Worm (Caenorhabditis elegans) whole organism, early embryonic: Measurements from ENCODE around the gene gck-1.

ENCODE experiments used
- B0310.2 ChIP-seq: sonication (generic microtip); optimal IDR thresholded peaks from 2 replicates; lab custom pipeline; 2016; ENCODE audit warnings: mild to moderate bottlenecking, missing genetic modification characterization, missing compliant biosample characterization
- F13C5.2 ChIP-seq: sonication (generic microtip); optimal IDR thresholded peaks from 2 replicates; lab custom pipeline; 2017; ENCODE audit warnings: mild to moderate bottlenecking, missing genetic modification characterization, inconsistent platforms, missing compliant biosample characterization
- aly-1 ChIP-seq: sonication (generic microtip); optimal IDR thresholded peaks from 2 replicates; lab custom pipeline; 2016; ENCODE audit warnings: missing genetic modification characterization, missing compliant biosample characterization
- ama-1 ChIP-seq: fragments of 150-350 bp; optimal IDR thresholded peaks from 2 replicates; lab custom pipeline; 2014
- ceh-13 ChIP-seq: fragments of 200-800 bp; sonication (Bioruptor generic); optimal IDR thresholded peaks from 2 replicates; lab custom pipeline; 2018; ENCODE audit warnings: mild to moderate bottlenecking, missing genetic modification characterization, missing compliant biosample characterization
- ceh-36 ChIP-seq: sonication (generic microtip); optimal IDR thresholded peaks from 2 replicates; lab custom pipeline; 2016; ENCODE audit warnings: missing genetic modification characterization, inconsistent platforms, missing compliant biosample characterization
- ets-7 ChIP-seq: sonication (generic microtip); optimal IDR thresholded peaks from 2 replicates; lab custom pipeline; 2016; ENCODE audit warnings: missing genotype, missing genetic modification characterization, missing compliant biosample characterization
- flt-1 ChIP-seq: fragments of 200-800 bp; sonication (Bioruptor generic); IDR thresholded peaks from 2 replicates; pipeline ENCODE4 v1.3.6; 2022; ENCODE audit warnings: missing genetic modification characterization, missing compliant biosample characterization
- hmbx-1 ChIP-seq: sonication (generic microtip); optimal IDR thresholded peaks from 2 replicates; lab custom pipeline; 2016; ENCODE audit warnings: mild to moderate bottlenecking, missing genetic modification characterization, missing compliant biosample characterization
- hmg-4 ChIP-seq: fragments of 200-800 bp; sonication (Bioruptor generic); optimal IDR thresholded peaks from 2 replicates; lab custom pipeline; 2018; ENCODE audit warnings: mild to moderate bottlenecking, missing genetic modification characterization, missing compliant biosample characterization
- hnd-1 ChIP-seq: sonication (generic microtip); optimal IDR thresholded peaks from 2 replicates; lab custom pipeline; 2016; ENCODE audit warnings: missing genetic modification characterization, missing compliant biosample characterization
- pes-1 ChIP-seq: fragments of 200-800 bp; sonication (Bioruptor generic); IDR thresholded peaks from 2 replicates; pipeline ENCODE4 v1.3.6; 2022; ENCODE audit warnings: missing genetic modification reagents, missing genetic modification characterization, missing compliant biosample characterization
- scrt-1 ChIP-seq: fragments of 200-800 bp; sonication (Bioruptor generic); IDR thresholded peaks from 2 replicates; pipeline ENCODE4 v1.3.6; 2022; ENCODE audit warnings: missing genetic modification characterization, missing compliant biosample characterization
- sea-1 ChIP-seq: fragments of 200-800 bp; sonication (Bioruptor generic); conservative IDR thresholded peaks from 2 replicates; pipeline ENCODE4 v1.3.6; 2022; ENCODE audit warnings: missing genetic modification characterization, missing compliant biosample characterization
- tbx-11 ChIP-seq: fragments of 200-800 bp; sonication (Bioruptor generic); IDR thresholded peaks from 2 replicates; pipeline ENCODE4 v1.3.6; 2022; ENCODE audit warnings: missing genetic modification characterization, missing compliant biosample characterization
- tbx-37 ChIP-seq: fragments of 200-800 bp; sonication (Bioruptor generic); conservative IDR thresholded peaks from 2 replicates; pipeline ENCODE4 v1.3.6; 2022; ENCODE audit warnings: missing genetic modification reagents, missing genetic modification characterization, missing compliant biosample characterization
- tra-4 ChIP-seq: sonication (generic microtip); optimal IDR thresholded peaks from 2 replicates; lab custom pipeline; 2017; ENCODE audit warnings: missing genetic modification characterization, missing compliant biosample characterization

The gck-1 gene

ce11 chrV:8922781-8923180 lies 24.8 kb upstream of the gck-1 start, which contains the start of gene ttr-47:
Gene ttr-47, plus strand, starts transcription at chrV:8923088.
- TF ChIP-seq F13C5.2 (tag; lab: Kevin White, UChicago) (no peak), hmbx-1 (tag; lab: Kevin White, UChicago) (no peak), tra-4 (tag; lab: Kevin White, UChicago) (no peak), hmg-4 (no peak), ama-1 (lab: Kevin White, UChicago) (no peak), scrt-1 (GFP tag; lab: Robert Waterston, UW) (no peak), B0310.2 (tag; lab: Kevin White, UChicago) (no peak), ets-7 (tag; lab: Kevin White, UChicago) (no peak), tbx-37 (GFP tag; lab: Robert Waterston, UW) (no peak), tbx-11 (no peak), sea-1 (no peak), hnd-1 (tag; lab: Kevin White, UChicago) (no peak), ceh-13 (GFP tag; lab: Kevin White, UChicago) (no peak), ceh-36 (tag; lab: Kevin White, UChicago) (no peak), flt-1 (GFP tag; lab: Robert Waterston, UW) (no peak), pes-1 (GFP tag; lab: Robert Waterston, UW) (no peak), aly-1 (no peak)

DNA sequence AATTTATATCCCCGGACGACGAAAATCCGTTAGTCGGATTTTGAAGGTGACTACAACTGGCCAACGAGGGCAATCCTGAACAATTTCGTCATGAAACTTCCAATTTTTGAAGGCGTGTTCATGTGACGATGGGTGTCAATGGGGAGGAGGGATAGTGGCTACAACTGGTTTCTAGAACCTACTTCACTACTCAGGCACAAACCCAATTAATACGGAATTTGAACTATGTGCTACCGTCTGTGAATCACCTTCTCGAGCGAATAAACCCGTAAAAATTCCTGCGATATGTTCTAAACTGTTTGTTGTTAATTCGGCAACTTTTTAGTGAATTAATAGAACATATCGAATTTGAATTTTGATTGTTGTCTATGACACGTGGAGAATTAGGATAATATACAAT lies 19.9 kb upstream of the gck-1 start:
- TF ChIP-seq tbx-11 (no peak), B0310.2 (tag; lab: Kevin White, UChicago) (no peak), hnd-1 (tag; lab: Kevin White, UChicago) (no peak), ceh-13 (GFP tag; lab: Kevin White, UChicago) (no peak), flt-1 (GFP tag; lab: Robert Waterston, UW) (no peak), ama-1 (lab: Kevin White, UChicago) (no peak), tbx-37 (GFP tag; lab: Robert Waterston, UW) (no peak), F13C5.2 (tag; lab: Kevin White, UChicago) (no peak), hmbx-1 (tag; lab: Kevin White, UChicago) (no peak), ets-7 (tag; lab: Kevin White, UChicago) (no peak), aly-1 (no peak), ceh-36 (tag; lab: Kevin White, UChicago) (no peak), scrt-1 (GFP tag; lab: Robert Waterston, UW) (no peak), tra-4 (tag; lab: Kevin White, UChicago) (no peak), sea-1 (no peak), pes-1 (GFP tag; lab: Robert Waterston, UW) (no peak), hmg-4 (no peak)

- TF ChIP-seq tbx-37 (GFP tag; lab: Robert Waterston, UW) (no peak), ama-1 (lab: Kevin White, UChicago) (no peak), hmbx-1 (tag; lab: Kevin White, UChicago) (no peak), ceh-36 (tag; lab: Kevin White, UChicago) (no peak), aly-1 (no peak), F13C5.2 (tag; lab: Kevin White, UChicago) (no peak), flt-1 (GFP tag; lab: Robert Waterston, UW) (no peak), ceh-13 (GFP tag; lab: Kevin White, UChicago) (no peak), hmg-4 (no peak), tbx-11 (no peak), scrt-1 (GFP tag; lab: Robert Waterston, UW) (no peak), ets-7 (tag; lab: Kevin White, UChicago) (no peak), pes-1 (GFP tag; lab: Robert Waterston, UW) (no peak), tra-4 (tag; lab: Kevin White, UChicago) (no peak), B0310.2 (tag; lab: Kevin White, UChicago) (no peak), hnd-1 (tag; lab: Kevin White, UChicago) (no peak), sea-1 (no peak)
Measured at ce11 chrV:8928967-8929366, 18.6 kb upstream of the gck-1 start, which contains the start of gene H14N18.4. Gene H14N18.4, minus strand, starts transcription at chrV:8928978.

DNA sequence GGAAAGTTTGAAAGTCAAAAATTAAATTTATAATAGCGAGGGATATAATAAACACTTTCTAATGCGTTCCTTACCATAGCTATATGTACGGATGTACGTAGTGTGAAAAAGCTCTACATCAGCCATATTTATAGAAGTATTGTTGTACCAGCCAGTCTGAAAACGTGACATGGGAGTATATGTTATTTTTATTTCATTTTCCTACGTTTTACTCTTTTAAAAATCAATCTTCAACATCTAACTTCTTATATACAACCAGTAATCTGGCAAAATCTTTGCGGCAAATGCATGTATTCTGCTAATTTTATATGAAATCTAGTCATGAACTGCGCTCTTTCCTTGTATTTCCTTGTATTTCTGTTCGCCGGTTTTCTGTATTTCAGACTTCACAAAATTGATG lies 15.3 kb upstream of the gck-1 start, which contains the start of gene H14N18.2:
Gene H14N18.2, plus strand, starts transcription at position 301 of the 400 bp plus-strand sequence.
- no peak for TF ChIP-seq ceh-36 (tag; lab: Kevin White, UChicago)
- TF ChIP-seq B0310.2 (tag; lab: Kevin White, UChicago) = no peak
- TF ChIP-seq pes-1 (GFP tag; lab: Robert Waterston, UW) = no peak
- no peak for TF ChIP-seq ama-1 (lab: Kevin White, UChicago)
- no peak for TF ChIP-seq aly-1
- no peak for TF ChIP-seq ets-7 (tag; lab: Kevin White, UChicago)
- TF ChIP-seq hnd-1 (tag; lab: Kevin White, UChicago) = no peak
- no peak for TF ChIP-seq tbx-11
- TF ChIP-seq scrt-1 (GFP tag; lab: Robert Waterston, UW) = no peak
- TF ChIP-seq F13C5.2 (tag; lab: Kevin White, UChicago) = no peak
- TF ChIP-seq hmg-4 = no peak
- TF ChIP-seq sea-1 = no peak
- no peak for TF ChIP-seq tbx-37 (GFP tag; lab: Robert Waterston, UW)

ce11 chrV:8934264-8934663 lies 13.3 kb upstream of the gck-1 start:
- TF ChIP-seq tbx-11 = no peak
- TF ChIP-seq hnd-1 (tag; lab: Kevin White, UChicago) = no peak
- no peak for TF ChIP-seq aly-1
- TF ChIP-seq hmbx-1 (tag; lab: Kevin White, UChicago) = no peak
- no peak for TF ChIP-seq hmg-4
- TF ChIP-seq F13C5.2 (tag; lab: Kevin White, UChicago) = no peak
- TF ChIP-seq scrt-1 (GFP tag; lab: Robert Waterston, UW) = no peak
- no peak for TF ChIP-seq ceh-13 (GFP tag; lab: Kevin White, UChicago)
- no peak for TF ChIP-seq pes-1 (GFP tag; lab: Robert Waterston, UW)
- TF ChIP-seq ets-7 (tag; lab: Kevin White, UChicago) = no peak
- TF ChIP-seq tra-4 (tag; lab: Kevin White, UChicago) = no peak
- no peak for TF ChIP-seq flt-1 (GFP tag; lab: Robert Waterston, UW)
- no peak for TF ChIP-seq tbx-37 (GFP tag; lab: Robert Waterston, UW)
- TF ChIP-seq ama-1 (lab: Kevin White, UChicago) = no peak
- no peak for TF ChIP-seq ceh-36 (tag; lab: Kevin White, UChicago)
- TF ChIP-seq B0310.2 (tag; lab: Kevin White, UChicago) = no peak
- no peak for TF ChIP-seq sea-1

DNA sequence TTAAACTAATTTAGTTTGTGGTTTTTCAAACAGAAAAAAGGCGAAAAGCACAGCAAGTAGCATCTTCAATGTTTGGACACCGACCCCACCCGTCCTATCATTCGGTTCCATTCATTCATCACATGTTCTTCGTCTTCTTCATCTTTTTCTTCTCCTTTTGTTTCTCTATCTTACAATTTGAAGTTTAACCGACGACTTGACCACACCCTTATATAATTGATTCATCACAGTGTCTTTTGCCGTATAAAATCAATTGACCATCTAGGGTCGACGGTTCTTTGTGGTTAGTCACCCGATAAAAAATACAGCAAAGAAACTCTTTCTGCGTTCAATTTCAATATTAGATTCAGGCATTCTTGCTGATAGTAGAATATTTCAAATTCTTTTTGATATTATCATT lies 12.5 kb upstream of the gck-1 start:
- TF ChIP-seq ama-1 (lab: Kevin White, UChicago) (no peak), ceh-13 (GFP tag; lab: Kevin White, UChicago) (no peak)
